Fruit fly (Drosophila melanogaster) Kc167 (cell line): ENCODE data around the gene slif.

Experiments
- Myc ChIP-seq: fragments of >200 bp; optimal IDR thresholded peaks from 2 replicates; lab custom pipeline; 2017; ENCODE audit warnings: missing external identifiers
- Sin3A ChIP-seq: fragments of >200 bp; optimal IDR thresholded peaks from 2 replicates; lab custom pipeline; 2018; ENCODE audit warnings: missing external identifiers
- h ChIP-seq: fragments of >200 bp; optimal IDR thresholded peaks from 3 replicates; lab custom pipeline; 2018; ENCODE audit warnings: missing external identifiers
- insv ChIP-seq: fragments of >200 bp; optimal IDR thresholded peaks from 3 replicates; lab custom pipeline; 2018; ENCODE audit warnings: missing external identifiers
- psq ChIP-seq: fragments of >200 bp; optimal IDR thresholded peaks from 2 replicates; lab custom pipeline; 2017; ENCODE audit warnings: missing external identifiers
- ttk ChIP-seq: sonication (Bioruptor generic); optimal IDR thresholded peaks from 2 replicates; lab custom pipeline; 2017; ENCODE audit warnings: missing external identifiers

slif gene

dm6 chr3L:22853412-22853811 lies 27.4 kb upstream of the slif start, which contains the start of gene CG32462:
TSS of gene CG32462 (minus strand) at chr3L:22853512.
- TF ChIP-seq ttk, result no peak

dm6 chr3L:22856009-22856477 lies 24.8 kb upstream of the slif start, which contains the start of gene CG32459:
TSS of gene CG32459 (minus strand) at chr3L:22856059.
- TF ChIP-seq insv, result no peak
- no peak for TF ChIP-seq ttk
- TF ChIP-seq Myc (lab: Kevin White, UChicago), result no peak
- TF ChIP-seq psq (lab: Kevin White, UChicago), result no peak
- TF ChIP-seq h (lab: Kevin White, UChicago), result no peak
- no peak for TF ChIP-seq Sin3A

- TF ChIP-seq ttk (no peak), h (lab: Kevin White, UChicago) (no peak), Sin3A (no peak), psq (lab: Kevin White, UChicago) (no peak), Myc (lab: Kevin White, UChicago) (no peak), insv (no peak)
Observed at dm6 chr3L:22860487-22860886, 20.4 kb upstream of the slif start, which contains the start of gene CG13239. TSS of gene CG13239 (plus strand) at chr3L:22860787.

dm6 chr3L:22863367-22864078 lies 17.3 kb upstream of the slif start, which contains the start of gene CG33169:
TSS of gene CG33169 (plus strand) at chr3L:22863864.
- no peak for TF ChIP-seq Sin3A
- TF ChIP-seq ttk, result no peak
- TF ChIP-seq psq (lab: Kevin White, UChicago), result no peak
- no peak for TF ChIP-seq Myc (lab: Kevin White, UChicago)
- no peak for TF ChIP-seq insv
- no peak for TF ChIP-seq h (lab: Kevin White, UChicago)

- TF ChIP-seq Myc (lab: Kevin White, UChicago) (no peak), ttk (no peak), h (lab: Kevin White, UChicago) (no peak), psq (lab: Kevin White, UChicago) (no peak)
Observed at dm6 chr3L:22864254-22865060, 16.4 kb upstream of the slif start, which contains the start of gene CG33170. TSS of gene CG33170 (plus strand) at chr3L:22864600.

dm6 chr3L:22865061-22865418 lies 15.8 kb upstream of the slif start:
- TF ChIP-seq Sin3A (no peak), ttk (no peak), h (lab: Kevin White, UChicago) (no peak), insv (no peak), Myc (lab: Kevin White, UChicago) (no peak), psq (lab: Kevin White, UChicago) (no peak)

dm6 chr3L:22868070-22868469 lies 12.8 kb upstream of the slif start, which contains the start of gene EMC4:
TSS of gene EMC4 (minus strand) at chr3L:22868243.
- no peak for TF ChIP-seq ttk
- no peak for TF ChIP-seq psq (lab: Kevin White, UChicago)
- TF ChIP-seq Myc (lab: Kevin White, UChicago), result no peak
- no peak for TF ChIP-seq h (lab: Kevin White, UChicago)
- TF ChIP-seq insv, result no peak
- no peak for TF ChIP-seq Sin3A

- TF ChIP-seq ttk, result no peak
- no peak for TF ChIP-seq psq (lab: Kevin White, UChicago)
- no peak for TF ChIP-seq h (lab: Kevin White, UChicago)
- no peak for TF ChIP-seq insv
- TF ChIP-seq Myc (lab: Kevin White, UChicago), result no peak
- TF ChIP-seq Sin3A, result no peak
Observed at dm6 chr3L:22870378-22870777, 10.5 kb upstream of the slif start.

dm6 chr3L:22871030-22871844 lies 9.6 kb upstream of the slif start:
- TF ChIP-seq ttk, result no peak
- TF ChIP-seq Sin3A, result no peak
- TF ChIP-seq Myc (lab: Kevin White, UChicago), result no peak
- TF ChIP-seq insv, result no peak
- TF ChIP-seq h (lab: Kevin White, UChicago), result no peak
- TF ChIP-seq psq (lab: Kevin White, UChicago), result no peak

- no peak for TF ChIP-seq ttk
- no peak for TF ChIP-seq psq (lab: Kevin White, UChicago)
- TF ChIP-seq insv, result no peak
- no peak for TF ChIP-seq h (lab: Kevin White, UChicago)
Observed at dm6 chr3L:22871845-22872361, 8.9 kb upstream of the slif start, which contains the start of the genes CG11109 and Arf1. TSS of gene CG11109 (plus strand) at chr3L:22872200. TSS of gene Arf1 (minus strand) at chr3L:22872231.

- TF ChIP-seq insv, result no peak
- TF ChIP-seq ttk, result no peak
- no peak for TF ChIP-seq Sin3A
- TF ChIP-seq psq (lab: Kevin White, UChicago), result no peak
- no peak for TF ChIP-seq h (lab: Kevin White, UChicago)
- no peak for TF ChIP-seq Myc (lab: Kevin White, UChicago)
Observed at dm6 chr3L:22877934-22878333, 2.9 kb upstream of the slif start.
